Worm (Caenorhabditis elegans) whole organism, L2 larva: ENCODE measurements around the gene obr-2.
A peak's percentile ranks its signal among the peaks of the same experiment; 100 is the strongest.

Experiments used
- C34F6.9 ChIP-seq: fragments of 150-350 bp; optimal IDR thresholded peaks from 2 replicates; lab custom pipeline; 2014; ENCODE audit warnings: missing biosample characterization, missing genetic modification characterization
- F13H6.1 ChIP-seq: sonication (generic microtip); optimal IDR thresholded peaks from 2 replicates; lab custom pipeline; 2016; ENCODE audit warnings: missing genetic modification characterization, missing compliant biosample characterization
- R02D3.7 ChIP-seq: fragments of 150-350 bp; optimal IDR thresholded peaks from 2 replicates; lab custom pipeline; 2014; ENCODE audit warnings: missing biosample characterization, missing genetic modification characterization
- ZK546.5 ChIP-seq: sonication (generic microtip); optimal IDR thresholded peaks from 2 replicates; lab custom pipeline; 2017; ENCODE audit warnings: missing biosample characterization, missing genetic modification characterization
- aly-2 ChIP-seq: fragments of 150-350 bp; optimal IDR thresholded peaks from 2 replicates; lab custom pipeline; 2014; ENCODE audit warnings: missing biosample characterization, missing genetic modification characterization
- blmp-1 ChIP-seq: sonication (generic microtip); optimal IDR thresholded peaks from 2 replicates; lab custom pipeline; 2017; ENCODE audit warnings: missing genetic modification characterization, mild to moderate bottlenecking, missing compliant biosample characterization, antibody characterized with exemption, moderate library complexity; ENCODE audit not compliant: insufficient read depth
- crh-2 ChIP-seq: sonication (generic microtip); optimal IDR thresholded peaks from 2 replicates; lab custom pipeline; 2017; ENCODE audit warnings: missing biosample characterization, missing genetic modification characterization
- dmd-4 ChIP-seq: sonication (generic microtip); optimal IDR thresholded peaks from 2 replicates; lab custom pipeline; 2017; ENCODE audit warnings: missing biosample characterization, missing genetic modification characterization
- egl-27 ChIP-seq: sonication (generic microtip); optimal IDR thresholded peaks from 3 replicates; lab custom pipeline; 2017; ENCODE audit warnings: missing biosample characterization, missing genetic modification reagents, missing genetic modification characterization
- elt-1 ChIP-seq: fragments of 150-350 bp; optimal IDR thresholded peaks from 2 replicates; lab custom pipeline; 2014; ENCODE audit warnings: missing biosample characterization, missing genetic modification characterization
- fos-1 ChIP-seq: fragments of 150-350 bp; optimal IDR thresholded peaks from 2 replicates; lab custom pipeline; 2014; ENCODE audit warnings: missing biosample characterization, missing genetic modification characterization
- lin-11 ChIP-seq: fragments of 150-350 bp; sonication (generic microtip); optimal IDR thresholded peaks from 2 replicates; lab custom pipeline; 2014; ENCODE audit warnings: missing biosample characterization, missing genetic modification characterization, inconsistent platforms, mixed read lengths
- lin-13 ChIP-seq: fragments of 150-350 bp; optimal IDR thresholded peaks from 2 replicates; lab custom pipeline; 2014; ENCODE audit warnings: missing biosample characterization, missing genetic modification reagents, missing genetic modification characterization
- mab-5 ChIP-seq: fragments of 150-350 bp; optimal IDR thresholded peaks from 2 replicates; lab custom pipeline; 2014; ENCODE audit warnings: missing biosample characterization, missing genetic modification characterization
- mbf-1 ChIP-seq: sonication (generic microtip); optimal IDR thresholded peaks from 2 replicates; lab custom pipeline; 2017; ENCODE audit warnings: missing biosample characterization, missing genetic modification characterization
- mdl-1 ChIP-seq, 2 experiments: fragments of 150-350 bp in 1 of 2; sonication (generic microtip) in 1 of 2; optimal IDR thresholded peaks; 2 replicates each; lab custom pipeline; 2017; ENCODE audit warnings: missing biosample characterization in 2 of 2, missing genetic modification characterization in 2 of 2
- nhr-10 ChIP-seq: sonication (generic microtip); optimal IDR thresholded peaks from 2 replicates; lab custom pipeline; 2017; ENCODE audit warnings: missing biosample characterization, missing genetic modification characterization
- nhr-11 ChIP-seq: fragments of 150-350 bp; optimal IDR thresholded peaks from 2 replicates; lab custom pipeline; 2014; ENCODE audit warnings: missing biosample characterization, missing genetic modification characterization
- nhr-12 ChIP-seq: fragments of 150-350 bp; optimal IDR thresholded peaks from 2 replicates; lab custom pipeline; 2014; ENCODE audit warnings: missing biosample characterization, missing genetic modification characterization
- nhr-129 ChIP-seq: fragments of 150-350 bp; optimal IDR thresholded peaks from 2 replicates; lab custom pipeline; 2014; ENCODE audit warnings: missing biosample characterization, missing genetic modification characterization
- nhr-21 ChIP-seq: fragments of 150-350 bp; optimal IDR thresholded peaks from 2 replicates; lab custom pipeline; 2014; ENCODE audit warnings: missing biosample characterization, missing genetic modification characterization
- nhr-23 ChIP-seq: fragments of 150-350 bp; optimal IDR thresholded peaks from 2 replicates; lab custom pipeline; 2014; ENCODE audit warnings: missing biosample characterization, missing genetic modification reagents, missing genetic modification characterization
- nhr-237 ChIP-seq: fragments of 150-350 bp; optimal IDR thresholded peaks from 2 replicates; lab custom pipeline; 2014; ENCODE audit warnings: missing biosample characterization, missing genetic modification characterization
- nhr-25 ChIP-seq: fragments of 150-350 bp; sonication (generic microtip); optimal IDR thresholded peaks from 3 replicates; lab custom pipeline; 2014; ENCODE audit warnings: missing biosample characterization, missing genetic modification characterization
- nhr-6 ChIP-seq: fragments of 150-350 bp; optimal IDR thresholded peaks from 2 replicates; lab custom pipeline; 2014; ENCODE audit warnings: missing biosample characterization, missing genetic modification characterization
- nhr-77 ChIP-seq: fragments of 150-350 bp; optimal IDR thresholded peaks from 2 replicates; lab custom pipeline; 2014; ENCODE audit warnings: missing biosample characterization, missing genetic modification characterization
- sem-4 ChIP-seq: fragments of 150-350 bp; optimal IDR thresholded peaks from 2 replicates; lab custom pipeline; 2014; ENCODE audit warnings: missing biosample characterization, missing genetic modification reagents, missing genetic modification characterization
- skn-1 ChIP-seq: sonication (generic microtip); optimal IDR thresholded peaks from 2 replicates; lab custom pipeline; 2017; ENCODE audit warnings: missing biosample characterization, missing genetic modification characterization
- snpc-4 ChIP-seq: fragments of 150-350 bp; optimal IDR thresholded peaks from 2 replicates; lab custom pipeline; 2014; ENCODE audit warnings: missing biosample characterization, missing genetic modification characterization
- unc-39 ChIP-seq: fragments of 150-350 bp; optimal IDR thresholded peaks from 2 replicates; lab custom pipeline; 2014; ENCODE audit warnings: missing biosample characterization, missing genetic modification characterization
- unc-62 ChIP-seq: fragments of 150-350 bp; optimal IDR thresholded peaks from 2 replicates; lab custom pipeline; 2014; ENCODE audit warnings: missing biosample characterization, missing genetic modification reagents, missing genetic modification characterization
- ztf-1 ChIP-seq: fragments of 200-800 bp; sonication (Bioruptor generic); conservative IDR thresholded peaks from 2 replicates; pipeline ENCODE4 v1.3.6; 2022; ENCODE audit warnings: missing genetic modification characterization, missing compliant biosample characterization
- ztf-11 ChIP-seq: sonication (generic microtip); optimal IDR thresholded peaks from 2 replicates; lab custom pipeline; 2017; ENCODE audit warnings: missing biosample characterization, missing genetic modification characterization
- ztf-4 ChIP-seq: fragments of 150-350 bp; optimal IDR thresholded peaks from 2 replicates; lab custom pipeline; 2014; ENCODE audit warnings: missing biosample characterization, missing genetic modification characterization

obr-2 gene

DNA sequence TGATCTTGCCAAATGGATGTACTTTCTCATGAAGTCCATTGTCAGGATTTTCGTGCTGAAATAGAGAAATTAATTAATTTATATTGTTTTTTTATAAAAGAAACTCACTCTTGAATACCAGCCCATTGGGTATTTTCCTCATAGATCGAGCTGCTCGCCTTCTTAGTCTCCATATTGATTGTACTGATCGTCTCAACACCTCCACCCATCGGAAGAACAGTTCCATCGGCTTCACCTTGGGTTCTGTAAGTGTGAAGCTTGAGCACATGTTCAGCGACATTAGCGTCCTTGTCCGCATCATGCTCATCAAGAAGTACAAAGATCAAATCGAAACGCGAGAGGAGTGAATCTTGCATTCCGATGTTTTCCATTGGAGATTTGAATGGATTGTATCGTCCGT lies 43.7 kb upstream of the obr-2 start:
- no peak for TF ChIP-seq mbf-1 (tag; lab: Kevin White, UChicago)
- TF ChIP-seq nhr-11 (tag; lab: Kevin White, UChicago), result no peak
- TF ChIP-seq blmp-1 (tag; lab: Kevin White, UChicago), result no peak

- TF ChIP-seq elt-1 (tag; lab: Kevin White, UChicago), result no peak
- no peak for TF ChIP-seq skn-1 (tag; lab: Kevin White, UChicago)
- TF ChIP-seq nhr-25, result no peak
- TF ChIP-seq C34F6.9 (tag; lab: Kevin White, UChicago), result no peak
Observed at ce11 chrV:15056346-15056839, 42.3 kb upstream of the obr-2 start.

ce11 chrV:15055873-15056272 lies 41.8 kb upstream of the obr-2 start, which contains the start of gene C25D7.16:
TSS of gene C25D7.16 (plus strand) at chrV:15056173.
- no peak for TF ChIP-seq ZK546.5 (tag; lab: Kevin White, UChicago)
- TF ChIP-seq lin-11, result no peak
- no peak for TF ChIP-seq sem-4
- TF ChIP-seq aly-2, result no peak
- no peak for TF ChIP-seq fos-1 (tag; lab: Kevin White, UChicago)
- TF ChIP-seq nhr-12, result no peak
- TF ChIP-seq ztf-11, result no peak

DNA sequence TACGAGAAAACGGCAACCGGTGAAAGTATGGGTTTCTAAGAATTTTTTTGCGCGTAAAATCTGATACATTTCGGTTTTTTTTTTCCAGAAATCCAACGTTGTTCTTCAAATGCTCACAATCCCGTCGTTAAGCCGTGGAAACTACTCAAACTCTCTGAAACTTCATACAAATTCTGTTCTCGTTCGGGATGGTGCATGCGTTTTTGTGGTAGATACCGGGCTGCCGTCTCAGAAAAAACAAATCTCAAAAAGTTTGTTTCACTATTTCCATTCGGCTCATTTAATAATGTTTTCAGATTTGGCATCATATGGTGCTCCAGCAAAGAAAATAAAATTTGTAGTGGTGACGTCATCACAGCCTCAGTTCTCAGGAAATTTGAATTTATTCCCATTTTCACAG lies 40.7 kb upstream of the obr-2 start:
- no peak for TF ChIP-seq ztf-4 (tag; lab: Kevin White, UChicago)
- TF ChIP-seq R02D3.7, result no peak
- no peak for TF ChIP-seq mdl-1 (tag; optimal IDR thresholded peaks at IDR 0.05; lab: Kevin White, UChicago)
- TF ChIP-seq unc-39 (tag; lab: Kevin White, UChicago), result no peak
- TF ChIP-seq unc-62 (GFP tag; lab: Kevin White, UChicago), result no peak
- no peak for TF ChIP-seq nhr-10 (tag; lab: Kevin White, UChicago)
- no peak for TF ChIP-seq lin-13 (GFP tag; lab: Kevin White, UChicago)
- TF ChIP-seq dmd-4 (tag; lab: Kevin White, UChicago), result no peak
- TF ChIP-seq snpc-4 (tag; lab: Kevin White, UChicago), result no peak
- no peak for TF ChIP-seq ZK546.5 (tag; lab: Kevin White, UChicago)
- TF ChIP-seq F13H6.1 (tag; lab: Kevin White, UChicago), result no peak
- no peak for TF ChIP-seq mbf-1 (tag; lab: Kevin White, UChicago)
- TF ChIP-seq mab-5 (tag; lab: Kevin White, UChicago), result no peak
- TF ChIP-seq, all 48 proteins: peak for 0

DNA sequence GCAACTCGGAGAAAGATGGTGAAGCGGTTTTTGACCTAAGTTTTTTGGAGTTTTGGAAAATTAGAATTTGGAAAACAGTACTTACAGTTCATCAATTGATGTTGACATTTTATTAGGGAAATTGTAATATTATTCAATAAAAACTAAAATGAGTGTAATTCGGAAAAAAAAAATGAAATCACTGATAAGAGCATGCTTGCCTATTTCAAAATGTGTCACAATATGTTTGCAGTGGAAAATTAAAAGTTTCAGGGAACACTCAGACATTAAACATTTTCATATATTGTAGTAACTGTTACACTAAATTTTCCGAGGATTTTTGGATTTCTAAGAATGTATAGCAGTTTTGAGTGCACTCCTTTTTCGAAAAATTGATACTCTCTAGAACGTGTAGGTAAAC lies 38.3 kb upstream of the obr-2 start, which contains the start of the genes fbxa-82 and C25D7.5:
fbxa-82 (minus strand) TSS at position 163 of the 400 bp plus-strand sequence.
C25D7.5 (plus strand) TSS at position 283 of the 400 bp plus-strand sequence.
- no peak for TF ChIP-seq nhr-23 (tag; lab: Kevin White, UChicago)
- TF ChIP-seq fos-1 (tag; lab: Kevin White, UChicago), result peak; percentile 30

DNA sequence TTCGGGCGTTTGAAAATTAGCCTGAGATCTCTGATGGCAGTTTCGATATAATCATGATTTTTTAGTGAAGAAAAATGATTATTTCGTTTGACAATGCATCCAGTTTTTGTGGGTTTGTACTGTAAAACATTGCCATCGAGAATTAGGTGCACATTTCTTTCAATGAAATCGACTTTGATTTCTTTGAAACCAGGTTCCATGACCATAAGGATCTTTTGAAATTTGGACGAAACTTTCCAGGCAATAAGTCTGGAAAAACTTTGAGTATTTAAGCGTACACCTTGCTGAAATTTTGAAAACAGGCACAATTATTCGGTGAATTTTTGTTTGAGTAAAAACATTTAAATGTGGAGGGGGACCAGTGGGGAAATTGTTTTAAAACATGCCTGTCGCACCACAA lies 37.7 kb upstream of the obr-2 start:
- no peak for TF ChIP-seq egl-27 (tag; lab: Kevin White, UChicago)
- TF ChIP-seq nhr-11 (tag; lab: Kevin White, UChicago), result no peak
- TF ChIP-seq mbf-1 (tag; lab: Kevin White, UChicago), result no peak
- no peak for TF ChIP-seq nhr-10 (tag; lab: Kevin White, UChicago)
- no peak for TF ChIP-seq dmd-4 (tag; lab: Kevin White, UChicago)
- TF ChIP-seq nhr-129 (tag; lab: Kevin White, UChicago), result no peak
- no peak for TF ChIP-seq nhr-237 (tag; lab: Kevin White, UChicago)
- no peak for TF ChIP-seq F13H6.1 (tag; lab: Kevin White, UChicago)
- no peak for TF ChIP-seq nhr-77 (tag; lab: Kevin White, UChicago)
- TF ChIP-seq nhr-6 (tag; lab: Kevin White, UChicago), result no peak
- no peak for TF ChIP-seq snpc-4 (tag; lab: Kevin White, UChicago)
- TF ChIP-seq crh-2, result no peak
- TF ChIP-seq R02D3.7, result no peak
- no peak for TF ChIP-seq nhr-21
- TF ChIP-seq mab-5 (tag; lab: Kevin White, UChicago), result no peak
- no peak for TF ChIP-seq unc-62 (GFP tag; lab: Kevin White, UChicago)
- TF ChIP-seq ztf-1 (GFP tag; lab: Robert Waterston, UW), result no peak
